Worm (Caenorhabditis elegans) whole organism, late embryonic: ENCODE results near the gene F36H1.12.

ENCODE experiments used
- dmd-4 ChIP-seq: sonication (generic microtip); optimal IDR thresholded peaks from 2 replicates; lab custom pipeline; 2016; ENCODE audit warnings: borderline replicate concordance, missing genetic modification characterization, missing compliant biosample characterization
- ets-4 ChIP-seq: sonication (generic microtip); optimal IDR thresholded peaks from 2 replicates; lab custom pipeline; 2016; ENCODE audit warnings: missing genetic modification characterization, missing compliant biosample characterization
- madf-2 ChIP-seq: sonication (generic microtip); optimal IDR thresholded peaks from 2 replicates; lab custom pipeline; 2017; ENCODE audit warnings: missing genetic modification characterization, missing compliant biosample characterization
- pax-1 ChIP-seq: fragments of 150-350 bp; optimal IDR thresholded peaks from 2 replicates; lab custom pipeline; 2014; ENCODE audit warnings: missing biosample characterization, missing genetic modification characterization
- unc-42 ChIP-seq: sonication (generic microtip); optimal IDR thresholded peaks from 2 replicates; lab custom pipeline; 2016; ENCODE audit warnings: missing genotype, missing genetic modification characterization, missing compliant biosample characterization
- unc-86 ChIP-seq: sonication (generic microtip); optimal IDR thresholded peaks from 2 replicates; lab custom pipeline; 2016; ENCODE audit warnings: missing genetic modification characterization, missing compliant biosample characterization

DNA sequence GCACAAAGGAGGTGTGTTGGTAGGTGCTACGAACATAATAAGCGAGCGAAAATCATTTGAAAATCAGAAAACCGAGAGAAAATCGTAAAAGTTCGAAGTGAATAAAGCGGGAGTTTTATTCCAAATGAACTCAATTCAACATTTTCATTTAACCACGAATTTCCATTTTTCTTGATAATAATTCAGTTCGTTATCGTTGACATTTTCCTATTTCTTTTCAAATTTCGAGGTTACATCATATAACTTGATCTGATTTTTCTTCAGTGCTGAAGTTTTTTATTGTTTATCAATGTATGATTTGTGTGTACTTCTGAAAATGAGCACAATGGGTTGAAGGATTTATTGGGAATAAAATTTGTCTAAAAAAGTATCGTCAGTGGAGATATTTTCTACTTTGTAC lies 21.9 kb downstream of the F36H1.12 start:
- TF ChIP-seq dmd-4 (tag; lab: Kevin White, UChicago): no peak
- no peak for TF ChIP-seq unc-42 (tag; lab: Kevin White, UChicago)
- no peak for TF ChIP-seq pax-1
- no peak for TF ChIP-seq unc-86 (tag; lab: Kevin White, UChicago)
- no peak for TF ChIP-seq ets-4 (tag; lab: Kevin White, UChicago)
- TF ChIP-seq madf-2 (tag; lab: Kevin White, UChicago): no peak
